Worm (Caenorhabditis elegans) whole organism, L4 larva: Measurements from ENCODE around the gene C09E8.1.

Experiments
- F49E8.2 ChIP-seq: sonication (generic microtip); optimal IDR thresholded peaks from 2 replicates; lab custom pipeline; 2016; ENCODE audit warnings: missing compliant biosample characterization, mild to moderate bottlenecking, missing genetic modification characterization, borderline replicate concordance
- gei-8 ChIP-seq: fragments of 200-800 bp; sonication (Bioruptor generic); optimal IDR thresholded peaks from 2 replicates; lab custom pipeline; 2018; ENCODE audit warnings: mild to moderate bottlenecking, missing genetic modification characterization, missing compliant biosample characterization
- nhr-76 ChIP-seq: fragments of 150-350 bp; optimal IDR thresholded peaks from 2 replicates; lab custom pipeline; 2014; ENCODE audit warnings: missing biosample characterization, missing genetic modification characterization
- nhr-77 ChIP-seq: fragments of 150-350 bp; optimal IDR thresholded peaks from 2 replicates; lab custom pipeline; 2014; ENCODE audit warnings: missing biosample characterization, missing genetic modification characterization
- zag-1 ChIP-seq: fragments of 150-350 bp; optimal IDR thresholded peaks from 2 replicates; lab custom pipeline; 2014; ENCODE audit warnings: missing biosample characterization, missing genetic modification characterization
- ztf-11 ChIP-seq: fragments of 150-350 bp; optimal IDR thresholded peaks from 2 replicates; lab custom pipeline; 2014; ENCODE audit warnings: missing biosample characterization, missing genetic modification characterization

DNA sequence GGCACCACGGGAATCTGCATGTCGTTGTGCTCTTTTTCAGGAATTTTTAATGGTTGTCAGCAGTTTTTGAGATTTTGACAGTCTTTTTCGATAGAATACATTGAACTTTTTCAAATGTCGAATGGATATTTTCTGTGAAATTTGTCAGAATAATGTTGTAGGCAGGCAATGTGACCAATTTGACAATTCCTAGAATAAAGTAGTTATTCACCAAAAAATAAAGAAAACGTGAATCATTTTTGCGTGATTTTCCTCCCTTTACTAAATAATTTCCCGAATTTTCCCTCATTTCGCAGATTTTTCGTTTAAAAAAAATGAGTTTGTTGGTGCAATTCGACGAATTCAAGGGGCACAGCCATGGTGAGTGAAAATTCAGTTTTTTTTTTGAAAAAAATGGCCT is 52.5 kb downstream of the C09E8.1 start, which contains the start of gene W04H10.1:
- TF ChIP-seq ztf-11 (no peak), nhr-77 (no peak), nhr-76 (tag; lab: Kevin White, UChicago) (no peak), zag-1 (no peak), F49E8.2 (tag; lab: Kevin White, UChicago) (no peak), gei-8 (GFP tag; lab: Kevin White, UChicago) (no peak)
